Worm (Caenorhabditis elegans) whole organism, L2 larva: ENCODE measurements around the gene elb-1.

Source experiments
- C34F6.9 ChIP-seq: fragments of 150-350 bp; optimal IDR thresholded peaks from 2 replicates; lab custom pipeline; 2014; ENCODE audit warnings: missing biosample characterization, missing genetic modification characterization
- F13H6.1 ChIP-seq: sonication (generic microtip); optimal IDR thresholded peaks from 2 replicates; lab custom pipeline; 2016; ENCODE audit warnings: missing genetic modification characterization, missing compliant biosample characterization
- R02D3.7 ChIP-seq: fragments of 150-350 bp; optimal IDR thresholded peaks from 2 replicates; lab custom pipeline; 2014; ENCODE audit warnings: missing biosample characterization, missing genetic modification characterization
- Y55F3AM.14 ChIP-seq: fragments of 200-800 bp; sonication (Bioruptor generic); optimal IDR thresholded peaks from 2 replicates; lab custom pipeline; 2018; ENCODE audit warnings: mild to moderate bottlenecking, missing genetic modification characterization, missing compliant biosample characterization
- alr-1 ChIP-seq: fragments of 150-350 bp; optimal IDR thresholded peaks from 2 replicates; lab custom pipeline; 2014; ENCODE audit warnings: missing biosample characterization, missing genetic modification characterization
- ama-1 ChIP-seq: fragments of 150-350 bp; optimal IDR thresholded peaks from 2 replicates; lab custom pipeline; 2018; ENCODE audit warnings: inconsistent platforms
- blmp-1 ChIP-seq: sonication (generic microtip); optimal IDR thresholded peaks from 2 replicates; lab custom pipeline; 2017; ENCODE audit warnings: missing genetic modification characterization, mild to moderate bottlenecking, missing compliant biosample characterization, antibody characterized with exemption, moderate library complexity; ENCODE audit not compliant: insufficient read depth
- ceh-82 ChIP-seq: fragments of 150-350 bp; optimal IDR thresholded peaks from 2 replicates; lab custom pipeline; 2014; ENCODE audit warnings: missing biosample characterization, missing genetic modification characterization
- crh-2 ChIP-seq: sonication (generic microtip); optimal IDR thresholded peaks from 2 replicates; lab custom pipeline; 2017; ENCODE audit warnings: missing biosample characterization, missing genetic modification characterization
- dmd-4 ChIP-seq: sonication (generic microtip); optimal IDR thresholded peaks from 2 replicates; lab custom pipeline; 2017; ENCODE audit warnings: missing biosample characterization, missing genetic modification characterization
- egl-27 ChIP-seq: sonication (generic microtip); optimal IDR thresholded peaks from 3 replicates; lab custom pipeline; 2017; ENCODE audit warnings: missing biosample characterization, missing genetic modification reagents, missing genetic modification characterization
- elt-1 ChIP-seq: fragments of 150-350 bp; optimal IDR thresholded peaks from 2 replicates; lab custom pipeline; 2014; ENCODE audit warnings: missing biosample characterization, missing genetic modification characterization
- fos-1 ChIP-seq: fragments of 150-350 bp; optimal IDR thresholded peaks from 2 replicates; lab custom pipeline; 2014; ENCODE audit warnings: missing biosample characterization, missing genetic modification characterization
- gmeb-1 ChIP-seq: fragments of 150-350 bp; optimal IDR thresholded peaks from 2 replicates; lab custom pipeline; 2014; ENCODE audit warnings: missing biosample characterization, missing genetic modification characterization
- lin-39 ChIP-seq: fragments of 150-350 bp; optimal IDR thresholded peaks from 2 replicates; lab custom pipeline; 2014; ENCODE audit warnings: missing biosample characterization, missing genetic modification reagents, missing genetic modification characterization
- mdl-1 ChIP-seq, 2 experiments: fragments of 150-350 bp in 1 of 2; sonication (generic microtip) in 1 of 2; optimal IDR thresholded peaks; 2 replicates each; lab custom pipeline; 2017; ENCODE audit warnings: missing biosample characterization in 2 of 2, missing genetic modification characterization in 2 of 2
- nhr-11 ChIP-seq: fragments of 150-350 bp; optimal IDR thresholded peaks from 2 replicates; lab custom pipeline; 2014; ENCODE audit warnings: missing biosample characterization, missing genetic modification characterization
- nhr-129 ChIP-seq: fragments of 150-350 bp; optimal IDR thresholded peaks from 2 replicates; lab custom pipeline; 2014; ENCODE audit warnings: missing biosample characterization, missing genetic modification characterization
- nhr-21 ChIP-seq: fragments of 150-350 bp; optimal IDR thresholded peaks from 2 replicates; lab custom pipeline; 2014; ENCODE audit warnings: missing biosample characterization, missing genetic modification characterization
- nhr-25 ChIP-seq: fragments of 150-350 bp; sonication (generic microtip); optimal IDR thresholded peaks from 3 replicates; lab custom pipeline; 2014; ENCODE audit warnings: missing biosample characterization, missing genetic modification characterization
- nhr-6 ChIP-seq: fragments of 150-350 bp; optimal IDR thresholded peaks from 2 replicates; lab custom pipeline; 2014; ENCODE audit warnings: missing biosample characterization, missing genetic modification characterization
- nhr-77 ChIP-seq: fragments of 150-350 bp; optimal IDR thresholded peaks from 2 replicates; lab custom pipeline; 2014; ENCODE audit warnings: missing biosample characterization, missing genetic modification characterization
- peb-1 ChIP-seq: fragments of 150-350 bp; optimal IDR thresholded peaks from 2 replicates; lab custom pipeline; 2014; ENCODE audit warnings: missing biosample characterization, missing genetic modification characterization
- sma-3 ChIP-seq: sonication (generic microtip); optimal IDR thresholded peaks from 2 replicates; lab custom pipeline; 2016; ENCODE audit warnings: missing genetic modification reagents, missing genetic modification characterization, missing compliant biosample characterization
- unc-39 ChIP-seq: fragments of 150-350 bp; optimal IDR thresholded peaks from 2 replicates; lab custom pipeline; 2014; ENCODE audit warnings: missing biosample characterization, missing genetic modification characterization
- unc-55 ChIP-seq: fragments of 150-350 bp; sonication (generic microtip); optimal IDR thresholded peaks from 3 replicates; lab custom pipeline; 2014; ENCODE audit warnings: missing biosample characterization, missing genetic modification reagents, missing genetic modification characterization
- unc-62 ChIP-seq: fragments of 150-350 bp; optimal IDR thresholded peaks from 2 replicates; lab custom pipeline; 2014; ENCODE audit warnings: missing biosample characterization, missing genetic modification reagents, missing genetic modification characterization
- ztf-1 ChIP-seq: fragments of 200-800 bp; sonication (Bioruptor generic); conservative IDR thresholded peaks from 2 replicates; pipeline ENCODE4 v1.3.6; 2022; ENCODE audit warnings: missing genetic modification characterization, missing compliant biosample characterization
- ztf-4 ChIP-seq: fragments of 150-350 bp; optimal IDR thresholded peaks from 2 replicates; lab custom pipeline; 2014; ENCODE audit warnings: missing biosample characterization, missing genetic modification characterization

elb-1 gene

DNA sequence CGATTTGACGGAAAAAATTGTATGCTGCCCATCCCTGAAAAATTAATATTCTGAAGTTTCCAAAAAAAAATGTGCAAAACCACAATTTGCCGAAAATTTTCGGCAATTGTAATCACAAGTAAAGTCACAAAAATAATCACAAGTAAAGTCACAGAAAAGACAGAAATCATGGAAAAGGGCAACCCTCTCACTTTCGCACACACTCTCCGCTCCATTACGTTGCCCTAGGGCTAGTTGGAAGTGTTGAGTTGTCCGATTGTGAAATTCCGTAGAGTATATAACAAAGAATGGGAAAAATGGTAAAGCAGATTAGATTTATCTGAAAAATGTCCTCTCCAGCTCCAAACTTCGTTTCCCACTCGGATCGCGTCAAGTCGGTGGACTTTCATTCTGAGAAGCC is 2.2 kb upstream of the elb-1 start, which contains the start of gene Y41C4A.32:
Y41C4A.32 (plus strand) TSS at position 302 of the 400 bp plus-strand sequence.
- TF ChIP-seq nhr-11 (tag; lab: Kevin White, UChicago), result no peak
- peak; percentile 11 for TF ChIP-seq fos-1 (tag; lab: Kevin White, UChicago)
- TF ChIP-seq, all 48 proteins: peak for 1

DNA sequence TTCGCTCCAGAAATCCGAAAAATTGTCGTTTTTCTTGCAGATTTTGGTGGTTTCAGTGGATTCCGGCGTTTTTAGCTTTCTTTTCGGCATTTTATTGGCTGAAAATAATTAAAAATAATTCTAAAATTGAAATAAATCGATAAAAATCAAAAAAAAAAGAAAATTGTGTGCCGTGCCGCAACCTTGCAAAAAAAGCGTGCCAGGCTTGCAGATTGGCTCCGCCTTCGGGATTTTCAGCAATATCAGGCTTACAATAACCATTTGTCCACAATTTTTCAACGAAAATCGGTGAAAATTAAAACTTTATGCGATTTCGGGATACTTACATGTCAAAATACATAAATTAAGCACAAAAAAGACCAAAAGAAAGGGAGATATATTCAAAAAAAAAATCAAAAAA is 702 bp downstream of the elb-1 start, which contains the start of gene Y41C4A.9:
Y41C4A.9 (minus strand) TSS at position 98 of the 400 bp plus-strand sequence.
- TF ChIP-seq Y55F3AM.14 (GFP tag; lab: Kevin White, UChicago) (no peak), gmeb-1 (tag; lab: Kevin White, UChicago) (no peak), dmd-4 (tag; lab: Kevin White, UChicago) (no peak), fos-1 (tag; lab: Kevin White, UChicago) (no peak), crh-2 (tag; lab: Kevin White, UChicago) (no peak), ama-1 (lab: Kevin White, UChicago) (no peak), R02D3.7 (tag; lab: Kevin White, UChicago) (no peak), blmp-1 (tag; lab: Kevin White, UChicago) (no peak), nhr-21 (tag; lab: Kevin White, UChicago) (no peak), ceh-82 (no peak), ztf-4 (tag; lab: Kevin White, UChicago) (no peak), nhr-6 (tag; lab: Kevin White, UChicago) (no peak)

DNA sequence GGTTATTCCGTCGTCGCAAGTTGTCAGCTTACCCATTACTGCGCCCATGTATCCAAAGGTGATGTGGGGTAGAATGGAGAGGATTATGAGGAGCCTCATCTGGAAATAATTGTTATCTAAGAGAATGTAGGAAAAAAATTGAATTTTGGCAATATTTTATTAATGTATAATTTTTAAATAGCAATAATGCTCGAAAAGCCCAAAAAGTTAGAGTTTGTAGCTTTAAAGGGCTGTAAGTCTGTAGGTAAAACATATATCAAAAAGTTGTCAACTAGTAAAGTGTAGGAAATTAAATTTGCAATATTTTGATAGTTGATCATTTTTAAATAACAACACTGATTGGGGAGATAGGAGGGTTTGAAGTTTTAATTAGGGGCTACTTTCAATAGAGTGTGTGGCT is 10.5 kb downstream of the elb-1 start, which contains the start of gene Y41C4A.8:
Y41C4A.8 (minus strand) TSS at position 101 of the 400 bp plus-strand sequence.
- TF ChIP-seq alr-1 (no peak), blmp-1 (tag; lab: Kevin White, UChicago) (no peak), peb-1 (tag; lab: Kevin White, UChicago) (no peak), Y55F3AM.14 (GFP tag; lab: Kevin White, UChicago) (no peak), nhr-11 (tag; lab: Kevin White, UChicago) (no peak), dmd-4 (tag; lab: Kevin White, UChicago) (no peak), sma-3 (GFP tag; lab: Kevin White, UChicago) (no peak)

DNA sequence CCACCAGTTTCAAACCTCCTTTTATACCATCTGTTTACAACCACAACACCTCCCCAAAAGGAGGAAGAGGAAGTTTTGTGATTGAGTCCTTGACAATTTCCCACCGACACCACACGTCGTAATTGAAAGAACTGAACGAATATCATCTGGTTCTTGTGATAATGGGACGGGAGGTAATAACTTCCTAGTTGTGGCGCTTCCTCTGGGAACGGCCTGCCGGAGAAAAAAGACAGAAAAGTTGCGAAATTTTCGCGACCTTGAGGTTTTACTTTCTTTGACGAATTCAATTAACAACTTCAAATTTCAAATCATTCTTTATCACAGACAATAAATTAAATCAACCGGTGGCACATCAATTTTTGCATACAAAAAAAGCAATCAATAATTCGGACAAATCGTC is 12.6 kb downstream of the elb-1 start, which contains the start of gene col-96:
col-96 (minus strand) TSS at position 101 of the 400 bp plus-strand sequence.
- no peak for TF ChIP-seq nhr-25 (tag; lab: Kevin White, UChicago)
- no peak for TF ChIP-seq nhr-77
- TF ChIP-seq alr-1, result no peak
- no peak for TF ChIP-seq elt-1 (tag; lab: Kevin White, UChicago)
- TF ChIP-seq egl-27 (tag; lab: Kevin White, UChicago), result peak; percentile 49

DNA sequence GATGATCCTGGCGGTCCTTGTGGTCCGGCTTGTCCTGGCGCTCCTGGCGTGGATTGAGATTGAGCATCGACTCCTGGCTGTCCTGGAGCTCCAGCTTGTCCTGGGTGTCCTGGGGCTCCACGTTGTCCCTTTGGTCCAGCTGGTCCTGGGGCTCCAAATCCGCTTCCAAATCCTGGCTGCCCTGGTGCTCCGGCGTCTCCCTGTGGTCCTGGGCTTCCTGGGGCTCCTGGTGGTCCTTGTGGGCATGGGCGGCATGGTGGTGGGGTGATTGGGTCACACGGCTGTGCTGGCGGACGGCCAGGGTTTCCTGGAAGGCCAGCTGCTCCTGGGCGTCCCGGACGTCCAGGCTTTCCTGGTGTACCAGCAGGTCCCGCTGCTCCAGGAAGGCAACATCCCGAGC is 13.3 kb downstream of the elb-1 start:
- no peak for TF ChIP-seq unc-62 (GFP tag; lab: Kevin White, UChicago)
- TF ChIP-seq nhr-129 (tag; lab: Kevin White, UChicago), result no peak
- no peak for TF ChIP-seq gmeb-1 (tag; lab: Kevin White, UChicago)
- no peak for TF ChIP-seq nhr-21 (tag; lab: Kevin White, UChicago)
- TF ChIP-seq egl-27 (tag; lab: Kevin White, UChicago), result no peak
- no peak for TF ChIP-seq ztf-4 (tag; lab: Kevin White, UChicago)
- TF ChIP-seq ztf-1 (GFP tag; lab: Robert Waterston, UW), result no peak
- no peak for TF ChIP-seq lin-39 (tag; lab: Kevin White, UChicago)
- no peak for TF ChIP-seq C34F6.9 (tag; lab: Kevin White, UChicago)
- TF ChIP-seq, all 48 proteins: peak for 0

DNA sequence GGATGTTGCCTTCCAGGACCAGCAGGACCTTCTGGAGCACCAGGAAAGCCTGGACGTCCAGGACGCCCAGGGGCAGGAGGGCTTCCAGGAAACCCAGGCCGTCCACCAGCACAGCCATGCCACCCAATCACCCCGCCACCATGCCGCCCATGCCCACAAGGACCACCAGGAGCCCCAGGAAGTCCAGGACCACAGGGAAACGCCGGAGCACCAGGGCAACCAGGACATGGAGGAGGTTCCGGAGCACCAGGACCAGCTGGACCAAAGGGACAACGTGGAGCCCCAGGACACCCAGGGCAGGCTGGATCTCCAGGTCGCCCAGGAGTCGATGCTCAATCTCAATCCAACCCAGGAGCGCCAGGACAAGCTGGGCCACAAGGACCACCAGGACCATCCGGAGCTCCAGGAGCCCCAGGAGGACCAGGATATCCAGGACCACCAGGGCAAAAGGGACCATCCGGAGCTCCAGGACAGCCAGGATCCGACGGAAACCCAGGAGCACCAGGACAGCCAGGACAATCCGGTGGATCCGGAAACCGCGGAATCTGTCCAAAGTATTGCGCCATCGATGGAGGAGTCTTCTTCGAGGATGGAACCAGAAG is 14.8 kb downstream of the elb-1 start:
- no peak for TF ChIP-seq unc-39 (tag; lab: Kevin White, UChicago)
- no peak for TF ChIP-seq unc-55
- no peak for TF ChIP-seq mdl-1 (tag; optimal IDR thresholded peaks at IDR 0.05; lab: Kevin White, UChicago)
- TF ChIP-seq F13H6.1, result no peak
- no peak for TF ChIP-seq ztf-4 (tag; lab: Kevin White, UChicago)

DNA sequence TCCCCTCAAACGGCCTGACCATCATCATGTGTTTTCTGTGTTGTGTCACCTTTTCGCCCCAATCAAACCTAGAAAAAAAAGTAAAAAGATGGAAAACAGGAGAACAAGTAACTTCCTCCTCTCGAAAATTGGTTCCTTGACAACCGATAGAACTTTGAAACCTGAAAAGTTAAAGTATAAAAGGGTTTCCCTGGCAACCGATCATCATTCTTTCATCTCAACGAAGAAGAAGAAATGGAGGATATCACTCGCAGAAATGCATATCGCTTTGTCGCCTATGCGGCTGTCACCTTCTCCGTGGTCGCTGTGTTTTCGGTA is 15.5 kb downstream of the elb-1 start, which contains the start of gene col-95:
col-95 (plus strand) TSS at position 219 of the 318 bp plus-strand sequence.
- TF ChIP-seq ztf-4 (tag; lab: Kevin White, UChicago), result no peak
- TF ChIP-seq, all 48 proteins: peak for 0
